Worm (Caenorhabditis elegans): ENCODE measurements around the gene C50B6.9.

The C50B6.9 gene

ce11 chrV:13338037-13338436 lies 1.9 kb downstream of the C50B6.9 start:
- TF ChIP-seq tbx-2 (tag; optimal IDR thresholded peaks at IDR 0.05) (no peak), vab-15 (tag; optimal IDR thresholded peaks at IDR 0.05) (no peak), dpl-1 (GFP tag; optimal IDR thresholded peaks at IDR 0.05) (no peak), nhr-47 (tag; optimal IDR thresholded peaks at IDR 0.05) (no peak), tlp-1 (tag; optimal IDR thresholded peaks at IDR 0.05) (no peak), lin-13 (GFP tag; optimal IDR thresholded peaks at IDR 0.05) (no peak), Y116A8C.19 (tag; optimal IDR thresholded peaks at IDR 0.05; ENCODE audit: borderline replicate concordance) (no peak), nhr-85 (tag) (no peak), mdl-1 (tag; optimal IDR thresholded peaks at IDR 0.05) (no peak), mef-2 (tag; optimal IDR thresholded peaks at IDR 0.05) (no peak), elt-2 (tag; optimal IDR thresholded peaks at IDR 0.05) (no peak), ets-5 (GFP tag; IDR thresholded peaks at IDR 0.05) (no peak), nhr-237 (tag; optimal IDR thresholded peaks at IDR 0.05) (no peak), unc-30 (tag; optimal IDR thresholded peaks at IDR 0.05) (no peak), elt-3 (tag; optimal IDR thresholded peaks at IDR 0.05) (no peak), mab-9 (GFP tag; IDR thresholded peaks at IDR 0.05) (no peak), ztf-4 (tag; optimal IDR thresholded peaks at IDR 0.05) (no peak), C34B4.2 (tag; optimal IDR thresholded peaks at IDR 0.05) (no peak), nhr-11 (tag; optimal IDR thresholded peaks at IDR 0.05) (no peak)

DNA sequence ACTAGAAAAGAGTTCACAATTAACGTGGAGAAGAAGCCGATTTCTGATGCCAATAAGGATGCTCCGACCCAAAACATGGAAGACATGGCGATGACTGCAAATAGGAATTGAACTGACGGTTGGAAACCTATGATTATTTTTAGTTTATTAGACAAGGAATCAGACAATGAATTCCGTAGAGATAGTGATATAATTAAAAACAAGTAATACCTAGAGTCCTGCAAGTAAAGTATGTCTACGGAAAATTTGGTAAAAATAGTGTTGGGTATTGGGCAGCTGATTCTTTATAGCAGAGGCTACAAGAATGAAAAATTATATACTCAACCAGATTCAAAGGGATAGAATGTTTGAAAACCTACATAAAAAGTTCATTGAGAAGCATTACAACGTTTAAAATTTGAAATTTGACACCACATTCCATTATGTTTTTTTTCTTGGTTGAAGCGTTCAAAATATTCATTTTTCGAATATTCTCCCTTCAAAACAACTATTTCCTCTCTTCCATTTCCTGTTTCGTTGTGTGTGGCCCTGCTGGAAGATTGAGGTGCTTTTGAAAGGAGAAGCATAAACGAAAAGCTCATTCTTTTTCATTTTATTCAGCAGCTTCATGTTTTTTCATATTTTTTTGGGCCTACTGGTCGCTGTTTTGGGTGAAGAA lies 3.6 kb downstream of the C50B6.9 start, which contains the start of the genes str-4 and lgc-48:
TSS of gene str-4 (minus strand) at position 101 of the 658 bp plus-strand sequence.
TSS of gene lgc-48 (plus strand) at position 608 of the 658 bp plus-strand sequence.
- no peak for TF ChIP-seq tbx-2 (tag; optimal IDR thresholded peaks at IDR 0.05)
- no peak for TF ChIP-seq C04F5.9 (tag; optimal IDR thresholded peaks at IDR 0.05)
- TF ChIP-seq hpl-2 (GFP tag; optimal IDR thresholded peaks at IDR 0.05): no peak
- TF ChIP-seq fkh-8 (tag; optimal IDR thresholded peaks at IDR 0.05): no peak
- no peak for TF ChIP-seq fkh-4 (tag; optimal IDR thresholded peaks at IDR 0.05; ENCODE audit: borderline replicate concordance)
- TF ChIP-seq mep-1 (tag; optimal IDR thresholded peaks at IDR 0.05): no peak

DNA sequence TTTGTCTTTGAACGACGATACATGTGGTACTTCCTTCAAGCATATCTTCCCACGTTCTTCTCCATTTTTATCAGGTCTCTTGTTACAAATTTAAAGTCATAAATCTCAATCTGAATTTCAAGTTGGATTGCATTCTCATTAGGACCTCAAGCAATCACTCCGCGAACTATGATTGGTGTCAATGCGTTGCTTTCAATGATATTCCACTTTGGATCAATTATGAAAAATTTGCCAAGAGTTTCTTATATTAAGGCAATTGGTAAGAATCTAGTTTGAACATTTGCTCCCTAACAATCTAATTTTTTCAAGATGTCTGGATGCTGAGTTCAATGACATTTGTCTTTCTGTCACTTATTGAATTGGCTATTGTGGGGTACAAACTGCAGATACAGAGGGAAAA lies 6.1 kb downstream of the C50B6.9 start:
- TF ChIP-seq unc-86 (tag; optimal IDR thresholded peaks at IDR 0.05): no peak
- peak; percentile 76 for TF ChIP-seq dsc-1 (tag; optimal IDR thresholded peaks at IDR 0.05)
- TF ChIP-seq mef-2 (tag; optimal IDR thresholded peaks at IDR 0.05): no peak

DNA sequence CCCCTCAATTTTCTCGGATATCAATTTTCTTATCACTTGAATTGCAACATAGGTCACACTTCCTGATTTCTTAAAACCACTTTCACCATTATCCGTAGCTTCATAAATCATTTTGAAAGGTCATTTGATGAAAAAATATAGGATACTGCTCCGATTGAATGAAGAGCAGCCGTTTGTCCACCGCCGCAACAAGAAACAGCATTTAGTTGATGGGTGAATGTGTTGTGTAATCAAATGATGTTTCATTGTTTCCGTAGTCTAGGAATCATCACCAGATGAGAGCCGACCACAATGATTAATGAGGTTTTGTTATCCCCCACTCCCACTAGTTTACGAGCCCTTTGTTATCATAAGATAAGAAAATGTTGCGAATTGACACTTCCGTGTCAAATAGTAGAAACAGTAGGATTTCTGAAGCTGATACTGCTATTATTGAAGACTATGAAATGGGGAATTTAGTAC lies 9.7 kb downstream of the C50B6.9 start, which contains the start of gene twk-43:
TSS of gene twk-43 (plus strand) at position 412 of the 462 bp plus-strand sequence.
- TF ChIP-seq unc-62 (GFP tag; optimal IDR thresholded peaks at IDR 0.05) (no peak), nhr-28 (tag; optimal IDR thresholded peaks at IDR 0.05) (no peak), ceh-82 (tag; optimal IDR thresholded peaks at IDR 0.05) (no peak), hpl-2 (GFP tag; optimal IDR thresholded peaks at IDR 0.05) (no peak), fkh-10 (GFP tag; optimal IDR thresholded peaks at IDR 0.05) (no peak), mep-1 (tag; optimal IDR thresholded peaks at IDR 0.05) (no peak), nhr-237 (tag; optimal IDR thresholded peaks at IDR 0.05) (no peak), xbp-1 (tag; optimal IDR thresholded peaks at IDR 0.05) (no peak), unc-30 (tag; optimal IDR thresholded peaks at IDR 0.05) (no peak), dsc-1 (tag; optimal IDR thresholded peaks at IDR 0.05) (peak; percentile 71), nhr-90 (tag; optimal IDR thresholded peaks at IDR 0.05; ENCODE audit: poor library complexity) (no peak), nhr-76 (tag; optimal IDR thresholded peaks at IDR 0.05) (no peak), lin-15B (tag; optimal IDR thresholded peaks at IDR 0.05) (no peak), efl-3 (GFP tag; optimal IDR thresholded peaks at IDR 0.05) (no peak), ets-5 (GFP tag; IDR thresholded peaks at IDR 0.05) (no peak), aha-1 (tag; optimal IDR thresholded peaks at IDR 0.05) (no peak), mef-2 (tag; optimal IDR thresholded peaks at IDR 0.05) (no peak), lsy-2 (tag; optimal IDR thresholded peaks at IDR 0.05) (peak in 1 of 2 experiments; percentile 2), fkh-4 (tag; optimal IDR thresholded peaks at IDR 0.05; ENCODE audit: borderline replicate concordance) (no peak), grh-1 (GFP tag; IDR thresholded peaks at IDR 0.05) (no peak), hlh-17 (GFP tag; optimal IDR thresholded peaks at IDR 0.05; ENCODE audit: borderline replicate concordance) (no peak), pag-3 (tag; optimal IDR thresholded peaks at IDR 0.05; ENCODE audit: borderline replicate concordance, insufficient read depth) (no peak), nhr-84 (tag; optimal IDR thresholded peaks at IDR 0.05) (no peak), ceh-8 (GFP tag; optimal IDR thresholded peaks at IDR 0.05) (no peak), zip-4 (GFP tag; optimal IDR thresholded peaks at IDR 0.05) (no peak), skn-1 (tag; optimal IDR thresholded peaks at IDR 0.05) (no peak), nhr-77 (tag; optimal IDR thresholded peaks at IDR 0.05) (no peak), hlh-4 (tag; optimal IDR thresholded peaks at IDR 0.05) (no peak)

Measured in whole organism, L1 larva.